Worm (Caenorhabditis elegans) whole organism, midembryonic: Measurements from ENCODE around the gene natb-1.

Experiments used
- T22C8.4 ChIP-seq: fragments of 200-800 bp; sonication (Bioruptor generic); IDR thresholded peaks from 2 replicates; pipeline ENCODE4 v1.3.6; 2022; ENCODE audit warnings: missing genetic modification characterization, missing compliant biosample characterization
- cog-1 ChIP-seq: sonication (generic microtip); optimal IDR thresholded peaks from 2 replicates; lab custom pipeline; 2016; ENCODE audit warnings: missing genetic modification characterization, missing compliant biosample characterization
- flt-1 ChIP-seq: fragments of 200-800 bp; sonication (Bioruptor generic); IDR thresholded peaks from 2 replicates; pipeline ENCODE4 v1.3.6; 2022; ENCODE audit warnings: missing genetic modification characterization, missing compliant biosample characterization
- klf-2 ChIP-seq: fragments of 200-800 bp; sonication (Bioruptor generic); conservative IDR thresholded peaks from 2 replicates; pipeline ENCODE4 v1.3.6; 2022; ENCODE audit warnings: missing genetic modification reagents, missing genetic modification characterization, missing compliant biosample characterization
- med-1 ChIP-seq: sonication (generic microtip); optimal IDR thresholded peaks from 2 replicates; lab custom pipeline; 2017; ENCODE audit warnings: missing genetic modification characterization, mild to moderate bottlenecking, missing compliant biosample characterization, antibody characterized with exemption, missing genetic modification reagents; ENCODE audit not compliant: insufficient read depth
- ref-1 ChIP-seq: fragments of 200-800 bp; sonication (Bioruptor generic); conservative IDR thresholded peaks from 2 replicates; pipeline ENCODE4 v1.3.6; 2022; ENCODE audit warnings: missing genetic modification reagents, missing genetic modification characterization, missing compliant biosample characterization
- tab-1 ChIP-seq: fragments of 200-800 bp; sonication (Bioruptor generic); IDR thresholded peaks from 2 replicates; pipeline ENCODE4 v1.3.6; 2022; ENCODE audit warnings: missing genetic modification characterization, missing compliant biosample characterization
- ztf-23 ChIP-seq: fragments of 200-800 bp; sonication (Bioruptor generic); IDR thresholded peaks from 2 replicates; pipeline ENCODE4 v1.3.6; 2022; ENCODE audit warnings: missing genetic modification reagents, missing genetic modification characterization, missing compliant biosample characterization
- ztf-29 ChIP-seq: fragments of 200-800 bp; sonication (Bioruptor generic); IDR thresholded peaks from 2 replicates; pipeline ENCODE4 v1.3.6; 2022; ENCODE audit warnings: missing genetic modification reagents, missing genetic modification characterization, missing compliant biosample characterization

DNA sequence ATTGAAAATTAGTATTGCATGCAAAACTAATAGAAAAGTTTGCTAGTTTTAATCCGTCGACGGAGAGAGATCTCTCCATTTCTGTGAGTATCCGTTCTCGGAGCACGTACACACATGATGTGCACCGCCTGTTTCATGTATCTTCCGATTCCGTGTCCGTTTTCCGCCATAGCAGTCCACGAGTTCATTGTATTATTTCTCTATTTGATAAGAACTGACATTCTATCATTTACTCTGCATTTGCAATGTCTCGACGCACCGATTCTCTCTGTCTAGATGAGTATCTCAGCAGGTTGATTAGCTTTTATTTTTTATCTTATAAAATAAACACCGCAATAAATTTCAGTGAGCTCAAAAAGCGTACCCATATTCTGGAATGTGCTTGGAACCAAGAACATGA lies 35.7 kb upstream of the natb-1 start:
- TF ChIP-seq flt-1 (no peak), T22C8.4 (no peak), ztf-29 (GFP tag; lab: Robert Waterston, UW) (no peak), tab-1 (GFP tag; lab: Robert Waterston, UW) (no peak), cog-1 (tag; lab: Kevin White, UChicago) (no peak), med-1 (GFP tag; lab: Kevin White, UChicago) (no peak), ztf-23 (GFP tag; lab: Robert Waterston, UW) (no peak), ref-1 (no peak), klf-2 (GFP tag; lab: Robert Waterston, UW) (no peak)
